Worm (Caenorhabditis elegans) whole organism, L1 larva: ENCODE measurements around the gene maoc-1.

Experiments
- aha-1 ChIP-seq: fragments of 150-350 bp; optimal IDR thresholded peaks from 2 replicates; lab custom pipeline; 2014; ENCODE audit warnings: missing biosample characterization, missing genetic modification characterization
- jun-1 ChIP-seq: fragments of 150-350 bp; optimal IDR thresholded peaks from 2 replicates; lab custom pipeline; 2014; ENCODE audit warnings: missing biosample characterization, missing genetic modification reagents, missing genetic modification characterization
- lin-35 ChIP-seq, 2 experiments: fragments of 150-350 bp; optimal IDR thresholded peaks; 2 replicates each; lab custom pipeline; 2014; ENCODE audit warnings: missing biosample characterization in 2 of 2, missing genetic modification characterization in 2 of 2, missing genetic modification reagents in 2 of 2
- lin-39 ChIP-seq: fragments of 150-350 bp; optimal IDR thresholded peaks from 2 replicates; lab custom pipeline; 2014; ENCODE audit warnings: missing biosample characterization, missing genetic modification reagents, missing genetic modification characterization
- nhr-237 ChIP-seq: fragments of 150-350 bp; optimal IDR thresholded peaks from 2 replicates; lab custom pipeline; 2014; ENCODE audit warnings: missing biosample characterization, missing genetic modification characterization
- nhr-76 ChIP-seq: sonication (generic microtip); optimal IDR thresholded peaks from 2 replicates; lab custom pipeline; 2017; ENCODE audit warnings: missing biosample characterization, missing genetic modification characterization
- nhr-84 ChIP-seq: sonication (generic microtip); optimal IDR thresholded peaks from 2 replicates; lab custom pipeline; 2017; ENCODE audit warnings: missing biosample characterization, missing genetic modification characterization
- pqm-1 ChIP-seq: sonication (generic microtip); optimal IDR thresholded peaks from 3 replicates; lab custom pipeline; 2017; ENCODE audit warnings: missing biosample characterization, missing genetic modification characterization
- snpc-4 ChIP-seq: fragments of 150-350 bp; optimal IDR thresholded peaks from 2 replicates; lab custom pipeline; 2014; ENCODE audit warnings: missing biosample characterization, missing genetic modification characterization
- tbx-2 ChIP-seq: sonication (generic microtip); optimal IDR thresholded peaks from 2 replicates; lab custom pipeline; 2016; ENCODE audit warnings: missing genetic modification characterization, missing compliant biosample characterization
- unc-62 ChIP-seq: fragments of 150-350 bp; optimal IDR thresholded peaks from 2 replicates; lab custom pipeline; 2014; ENCODE audit warnings: missing biosample characterization, missing genetic modification reagents, missing genetic modification characterization
- xbp-1 ChIP-seq: sonication (generic microtip); optimal IDR thresholded peaks from 2 replicates; lab custom pipeline; 2016; ENCODE audit warnings: missing genetic modification characterization, missing compliant biosample characterization
- ztf-11 ChIP-seq, 2 experiments: sonication (generic microtip); optimal IDR thresholded peaks; 2 replicates each; lab custom pipeline; 2016 to 2017; ENCODE audit warnings: missing genetic modification characterization in 2 of 2, missing biosample characterization in 1 of 2, missing compliant biosample characterization in 1 of 2

DNA sequence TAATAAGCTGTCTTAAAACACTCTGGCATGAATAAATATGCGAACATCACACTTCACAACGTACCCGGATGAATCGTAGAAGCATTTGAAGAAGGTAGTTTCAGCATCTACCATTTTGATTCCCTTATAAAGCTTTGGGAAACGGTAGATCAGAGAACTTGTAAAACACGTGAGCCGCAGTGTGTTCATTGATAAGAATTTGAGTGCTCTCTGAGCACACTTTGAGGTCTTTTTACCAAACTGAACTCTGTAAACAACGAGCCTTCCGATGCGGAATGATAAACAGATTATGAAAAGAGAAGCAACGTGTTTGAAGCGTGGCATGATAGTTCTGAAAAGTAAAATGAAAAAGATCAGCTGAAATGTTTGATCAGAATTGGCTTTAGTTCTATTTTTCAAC is 42.2 kb downstream of the maoc-1 start, which contains the start of gene aqp-1:
- no peak for TF ChIP-seq unc-62
- TF ChIP-seq aha-1 (tag; lab: Kevin White, UChicago) = no peak
- TF ChIP-seq jun-1 (tag; lab: Kevin White, UChicago) = no peak
- TF ChIP-seq snpc-4 (tag; lab: Kevin White, UChicago) = no peak
- TF ChIP-seq tbx-2 (tag; lab: Kevin White, UChicago) = no peak
- TF ChIP-seq lin-39 = no peak
- TF ChIP-seq nhr-237 (tag; lab: Kevin White, UChicago) = no peak
- peak in 1 of 2 experiments; percentile 53 for TF ChIP-seq lin-35 (GFP tag; optimal IDR thresholded peaks at IDR 0.05; lab: Kevin White, UChicago)
- no peak for TF ChIP-seq pqm-1 (tag; lab: Kevin White, UChicago)
- no peak for TF ChIP-seq ztf-11 (tag; optimal IDR thresholded peaks at IDR 0.05; lab: Kevin White, UChicago)
- TF ChIP-seq nhr-84 = no peak
- no peak for TF ChIP-seq nhr-76 (tag; lab: Kevin White, UChicago)
- TF ChIP-seq xbp-1 (tag; lab: Kevin White, UChicago) = no peak
